Fruit fly (Drosophila melanogaster) S2 (cell line): ENCODE measurements around the gene CG43156.

Source experiments
- CG8478 ChIP-seq: fragments of >200 bp; optimal IDR thresholded peaks from 2 replicates; lab custom pipeline; 2018
- CTCF ChIP-seq, 2 experiments: fragments of >200 bp; optimal IDR thresholded peaks; 2 replicates each; lab custom pipeline; 2018

DNA sequence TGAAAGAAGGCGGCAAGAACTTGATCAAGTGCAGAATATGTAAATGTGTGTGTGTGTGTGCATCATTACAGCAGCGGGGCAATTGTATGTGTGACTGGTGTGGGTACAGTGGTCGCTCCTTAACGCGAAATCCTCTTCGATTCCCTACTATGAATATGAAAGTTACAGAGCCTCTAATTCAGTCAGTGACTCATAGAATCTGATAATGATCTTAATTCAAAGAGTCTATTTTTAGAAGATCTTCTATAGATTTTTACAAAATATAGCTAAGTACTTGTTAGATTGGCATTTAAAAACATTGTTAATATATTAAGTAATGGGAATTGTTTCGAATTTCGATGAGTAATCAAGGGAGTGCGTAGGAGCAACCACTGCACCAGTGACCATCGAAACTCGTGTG is 24.2 kb downstream of the CG43156 start:
- TF ChIP-seq CG8478 (lab: Kevin White, UChicago) (no peak), CTCF (optimal IDR thresholded peaks at IDR 0.05; lab: Kevin White, UChicago) (no peak)
